Worm (Caenorhabditis elegans): ENCODE data around the gene E02H4.8.

E02H4.8 gene

ce11 chrX:14228764-14229163, 34.6 kb downstream of the E02H4.8 start (continued):
- TF ChIP-seq hlh-11 (tag; optimal IDR thresholded peaks at IDR 0.05): no peak
- TF ChIP-seq tag-97 (GFP tag; IDR thresholded peaks at IDR 0.05): no peak
- TF ChIP-seq ctbp-1 (GFP tag; IDR thresholded peaks at IDR 0.05): no peak; the same call in none of the 2 replicates
- TF ChIP-seq zfp-2 (tag; optimal IDR thresholded peaks at IDR 0.05): no peak
- no peak for TF ChIP-seq mdt-29 (GFP tag; IDR thresholded peaks at IDR 0.05)
- TF ChIP-seq set-16 (GFP tag; IDR thresholded peaks at IDR 0.05): no peak
- TF ChIP-seq dve-1 (tag; optimal IDR thresholded peaks at IDR 0.05; ENCODE audit: insufficient read depth): no peak
- TF ChIP-seq tra-1 (GFP tag; IDR thresholded peaks at IDR 0.05): peak; percentile 48; the same call in 1 of the 2 replicates
- TF ChIP-seq vab-7 (GFP tag; IDR thresholded peaks at IDR 0.05): no peak; the same call in 1 of the 2 replicates
- TF ChIP-seq egl-27 (tag; optimal IDR thresholded peaks at IDR 0.05): no peak
- TF ChIP-seq Y5F2A.4 (GFP tag; optimal IDR thresholded peaks at IDR 0.05): no peak
- no peak for TF ChIP-seq daf-12 (tag; optimal IDR thresholded peaks at IDR 0.05)
- TF ChIP-seq php-3 (GFP tag; IDR thresholded peaks at IDR 0.05): no peak
- no peak for TF ChIP-seq dmd-9 (GFP tag; IDR thresholded peaks at IDR 0.05)
- TF ChIP-seq gei-8 (GFP tag; optimal IDR thresholded peaks at IDR 0.05): no peak
- no peak for TF ChIP-seq nhr-76 (tag; optimal IDR thresholded peaks at IDR 0.05)
- TF ChIP-seq ceh-28 (tag; optimal IDR thresholded peaks at IDR 0.05): no peak
- TF ChIP-seq mep-1 (tag; optimal IDR thresholded peaks at IDR 0.05): no peak
- no peak for TF ChIP-seq unc-62 (GFP tag; optimal IDR thresholded peaks at IDR 0.05 in 1 of 2)
- TF ChIP-seq unc-62 (tag; optimal IDR thresholded peaks at IDR 0.05): no peak
- TF ChIP-seq unc-39 (tag; optimal IDR thresholded peaks at IDR 0.05): no peak
- no peak for TF ChIP-seq mxl-2 (GFP tag; conservative IDR thresholded peaks at IDR 0.05)
- TF ChIP-seq aly-2 (tag; optimal IDR thresholded peaks at IDR 0.05): no peak
- peak; percentile 25 for TF ChIP-seq rbr-2 (tag; optimal IDR thresholded peaks at IDR 0.05)
- TF ChIP-seq ceh-62 (tag; optimal IDR thresholded peaks at IDR 0.05): no peak
- no peak for TF ChIP-seq mdl-1 (tag; optimal IDR thresholded peaks at IDR 0.05)
- no peak for TF ChIP-seq T20F7.1 (GFP tag; optimal IDR thresholded peaks at IDR 0.05)
- peak; percentile 48; the same call in 1 of the 2 replicates for TF ChIP-seq Y105C5A.15 (GFP tag; IDR thresholded peaks at IDR 0.05)
- no peak for TF ChIP-seq fkh-10 (GFP tag; optimal IDR thresholded peaks at IDR 0.05)
- TF ChIP-seq nhr-10 (tag; optimal IDR thresholded peaks at IDR 0.05): no peak
- no peak for TF ChIP-seq saeg-2 (GFP tag; IDR thresholded peaks at IDR 0.05)
- TF ChIP-seq daf-16 (GFP tag; optimal IDR thresholded peaks at IDR 0.05): peak in 1 of 2 experiments; percentile 68
- peak; percentile 59 for TF ChIP-seq daf-16 (tag; optimal IDR thresholded peaks at IDR 0.05)
- no peak for TF ChIP-seq zfp-3 (GFP tag; conservative IDR thresholded peaks at IDR 0.05)
- peak; percentile 14 for TF ChIP-seq nhr-11 (tag; optimal IDR thresholded peaks at IDR 0.05)
- TF ChIP-seq nhr-48 (tag; optimal IDR thresholded peaks at IDR 0.05): peak; percentile 20
- TF ChIP-seq spr-3 (GFP tag; optimal IDR thresholded peaks at IDR 0.05): no peak
- TF ChIP-seq skn-1 (tag; optimal IDR thresholded peaks at IDR 0.05): no peak
- TF ChIP-seq madf-9 (GFP tag; conservative IDR thresholded peaks at IDR 0.05): no peak
- TF ChIP-seq lsy-2 (tag; optimal IDR thresholded peaks at IDR 0.05): no peak
- TF ChIP-seq ZK337.2 (GFP tag; IDR thresholded peaks at IDR 0.05): no peak
- no peak for TF ChIP-seq F49E8.2 (tag; optimal IDR thresholded peaks at IDR 0.05; ENCODE audit: borderline replicate concordance)
- no peak for TF ChIP-seq nhr-237 (tag; optimal IDR thresholded peaks at IDR 0.05)
- TF ChIP-seq dmd-8 (GFP tag; IDR thresholded peaks at IDR 0.05): 0 out of 2 replicates have a peak, but pooled peaks have one; percentile 64
- no peak for TF ChIP-seq mxl-3 (GFP tag; optimal IDR thresholded peaks at IDR 0.05)
- TF ChIP-seq madf-5 (GFP tag; IDR thresholded peaks at IDR 0.05): 0 out of 4 replicates have a peak, but pooled peaks of 1 of the 2 experiments have one; percentile 50
- no peak for TF ChIP-seq pqm-1 (tag; optimal IDR thresholded peaks at IDR 0.05)
- no peak for TF ChIP-seq cey-2 (tag; optimal IDR thresholded peaks at IDR 0.05; ENCODE audit: borderline replicate concordance, insufficient read depth)
- TF ChIP-seq lin-1 (GFP tag; IDR thresholded peaks at IDR 0.05): no peak; the same call in 1 of the 2 replicates
- peak; percentile 88 for TF ChIP-seq F26F4.8 (GFP tag; conservative IDR thresholded peaks at IDR 0.05)
- TF ChIP-seq nhr-25 (tag; optimal IDR thresholded peaks at IDR 0.05; ENCODE audit: borderline replicate concordance, insufficient read depth): no peak

Data from whole organism, L4 larva.